Fruit fly (Drosophila melanogaster) whole organism, adult: ENCODE results near the gene Crag.

ENCODE experiments used
- CG14711 ChIP-seq: fragments of 200-800 bp; sonication (Bioruptor generic); optimal IDR thresholded peaks from 2 replicates; lab custom pipeline; 2018; ENCODE audit warnings: missing biosample characterization, mild to moderate bottlenecking, missing genetic modification characterization, moderate library complexity
- CG1620 ChIP-seq: fragments of 200-800 bp; sonication (Bioruptor generic); optimal IDR thresholded peaks from 2 replicates; lab custom pipeline; 2016; ENCODE audit warnings: missing biosample characterization, missing genetic modification characterization
- CG33017 ChIP-seq: fragments of 200-800 bp; sonication (Bioruptor generic); optimal IDR thresholded peaks from 2 replicates; lab custom pipeline; 2018; ENCODE audit warnings: missing biosample characterization, mild to moderate bottlenecking, missing genetic modification characterization, moderate library complexity
- CG5204 ChIP-seq: fragments of 200-800 bp; sonication (Bioruptor generic); optimal IDR thresholded peaks from 2 replicates; lab custom pipeline; 2016; ENCODE audit warnings: missing biosample characterization, missing genetic modification characterization
- CG7045 ChIP-seq: fragments of 200-800 bp; sonication (Bioruptor generic); optimal IDR thresholded peaks from 2 replicates; lab custom pipeline; 2017; ENCODE audit warnings: missing biosample characterization, mild to moderate bottlenecking, missing genetic modification characterization
- kay ChIP-seq: fragments of 200-800 bp; sonication (Bioruptor generic); peaks from one replicate; lab custom pipeline; 2016; ENCODE audit warnings: missing biosample characterization, missing genetic modification characterization, borderline replicate concordance
- pad ChIP-seq: fragments of 200-800 bp; sonication (Bioruptor generic); optimal IDR thresholded peaks from 3 replicates; lab custom pipeline; 2017; ENCODE audit warnings: missing biosample characterization, missing genetic modification characterization, mild to moderate bottlenecking, moderate library complexity, missing genetic modification reagents

DNA sequence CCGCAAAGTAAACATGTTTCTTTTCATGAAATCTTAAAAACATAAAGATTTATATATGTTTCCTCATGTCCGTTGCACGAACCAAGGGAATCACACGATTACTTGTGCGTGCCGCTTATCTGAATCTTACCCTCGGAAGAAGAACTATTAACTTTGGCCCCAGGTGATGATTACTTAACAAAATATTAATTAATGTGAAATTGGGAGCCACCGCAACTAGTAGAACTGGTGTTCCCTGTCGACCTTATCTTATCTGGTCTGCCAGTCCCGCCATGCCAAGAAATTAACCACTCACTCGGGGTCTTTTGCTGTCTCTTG lies 1.3 kb downstream of the Crag start:
- no peak for TF ChIP-seq CG14711 (tag; lab: Kevin White, UChicago)
- no peak for TF ChIP-seq CG1620
- no peak for TF ChIP-seq kay (GFP tag; lab: Kevin White, UChicago)
- no peak for TF ChIP-seq CG5204 (GFP tag; lab: Kevin White, UChicago)
- no peak for TF ChIP-seq CG7045 (GFP tag; lab: Kevin White, UChicago)
- TF ChIP-seq pad (GFP tag; lab: Kevin White, UChicago) = no peak
- TF ChIP-seq CG33017 = no peak
